Fruit fly (Drosophila melanogaster) whole organism, pupa: Measurements from ENCODE around the gene CG44869.

Experiments
- CG10348 ChIP-seq: fragments of 200-800 bp; sonication (Bioruptor generic); IDR thresholded peaks from 2 replicates; pipeline ENCODE4 v1.3.6; 2022; ENCODE audit warnings: missing biosample characterization, missing genetic modification characterization
- CG12605 ChIP-seq: fragments of 200-800 bp; sonication (Bioruptor generic); IDR thresholded peaks from 2 replicates; pipeline ENCODE4 v1.3.6; 2022; ENCODE audit warnings: missing biosample characterization, missing genetic modification characterization
- CG13204 ChIP-seq: fragments of 200-800 bp; sonication (Bioruptor generic); optimal IDR thresholded peaks from 2 replicates; lab custom pipeline; 2018; ENCODE audit warnings: missing biosample characterization, mild to moderate bottlenecking, missing genetic modification characterization, moderate library complexity
- CG14655 ChIP-seq: fragments of 200-800 bp; sonication (Bioruptor generic); optimal IDR thresholded peaks from 3 replicates; lab custom pipeline; 2017; ENCODE audit warnings: mild to moderate bottlenecking, missing biosample characterization, missing genetic modification reagents, missing genetic modification characterization
- CG15710 ChIP-seq: fragments of 200-800 bp; sonication (Bioruptor generic); optimal IDR thresholded peaks from 2 replicates; lab custom pipeline; 2018; ENCODE audit warnings: missing biosample characterization, mild to moderate bottlenecking, missing genetic modification characterization, moderate library complexity
- CG17806 ChIP-seq: fragments of 200-800 bp; sonication (Bioruptor generic); optimal IDR thresholded peaks from 2 replicates; lab custom pipeline; 2018; ENCODE audit warnings: missing biosample characterization, mild to moderate bottlenecking, missing genetic modification characterization, moderate library complexity
- CG32121 ChIP-seq: fragments of 200-800 bp; sonication (Bioruptor generic); IDR thresholded peaks from 2 replicates; pipeline ENCODE4 v1.3.6; 2022; ENCODE audit warnings: missing biosample characterization, missing genetic modification characterization
- CG34367 ChIP-seq: fragments of 200-800 bp; sonication (Bioruptor generic); optimal IDR thresholded peaks from 2 replicates; lab custom pipeline; 2018; ENCODE audit warnings: missing biosample characterization, mild to moderate bottlenecking, missing genetic modification characterization
- CG4496 ChIP-seq: fragments of 200-800 bp; sonication (Bioruptor generic); IDR thresholded peaks from 3 replicates; pipeline ENCODE4 v1.3.6; 2022; ENCODE audit warnings: missing biosample characterization, missing genetic modification characterization
- CG8159 ChIP-seq: fragments of 200-800 bp; sonication (Bioruptor generic); optimal IDR thresholded peaks from 3 replicates; lab custom pipeline; 2018; ENCODE audit warnings: missing biosample characterization, mild to moderate bottlenecking, missing genetic modification characterization, moderate library complexity
- CG8301 ChIP-seq: fragments of 200-800 bp; sonication (Bioruptor generic); optimal IDR thresholded peaks from 2 replicates; lab custom pipeline; 2018; ENCODE audit warnings: missing biosample characterization, mild to moderate bottlenecking, missing genetic modification characterization
- CG9948 ChIP-seq: fragments of 200-800 bp; sonication (Bioruptor generic); optimal IDR thresholded peaks from 2 replicates; lab custom pipeline; 2018; ENCODE audit warnings: missing biosample characterization, mild to moderate bottlenecking, missing genetic modification characterization, moderate library complexity
- D1 ChIP-seq: fragments of 200-800 bp; sonication (Bioruptor generic); optimal IDR thresholded peaks from 2 replicates; lab custom pipeline; 2018; ENCODE audit warnings: missing biosample characterization, mild to moderate bottlenecking, missing genetic modification characterization, moderate library complexity
- EcR ChIP-seq: fragments of 200-800 bp; sonication (Bioruptor generic); optimal IDR thresholded peaks from 3 replicates; lab custom pipeline; 2019; ENCODE audit warnings: missing biosample characterization, missing genetic modification characterization, mild to moderate bottlenecking, moderate library complexity, missing genetic modification reagents
- Ets98B ChIP-seq: fragments of 200-800 bp; sonication (Bioruptor generic); IDR thresholded peaks from 2 replicates; pipeline ENCODE4 v1.3.6; 2022; ENCODE audit warnings: missing biosample characterization, missing genetic modification characterization
- Pif1A ChIP-seq: fragments of 200-800 bp; sonication (Bioruptor generic); optimal IDR thresholded peaks from 3 replicates; lab custom pipeline; 2016; ENCODE audit warnings: missing biosample characterization, missing genetic modification characterization
- Pif1B ChIP-seq: fragments of 200-800 bp; sonication (Bioruptor generic); optimal IDR thresholded peaks from 3 replicates; lab custom pipeline; 2016; ENCODE audit warnings: missing biosample characterization, missing genetic modification characterization
- Snoo ChIP-seq: fragments of 200-800 bp; sonication (Bioruptor generic); optimal IDR thresholded peaks from 3 replicates; lab custom pipeline; 2017; ENCODE audit warnings: missing biosample characterization, mild to moderate bottlenecking, missing genetic modification characterization, inconsistent platforms
- fd96Ca ChIP-seq: fragments of 200-800 bp; sonication (Bioruptor generic); IDR thresholded peaks from 3 replicates; pipeline ENCODE4 v1.3.6; 2022; ENCODE audit warnings: missing biosample characterization, missing genetic modification characterization
- gl ChIP-seq: fragments of 200-800 bp; sonication (Bioruptor generic); optimal IDR thresholded peaks from 2 replicates; lab custom pipeline; 2018; ENCODE audit warnings: missing biosample characterization, mild to moderate bottlenecking, missing genetic modification characterization
- rn ChIP-seq: fragments of 200-800 bp; sonication (Bioruptor generic); IDR thresholded peaks from 2 replicates; pipeline ENCODE4 v1.3.6; 2022; ENCODE audit warnings: missing biosample characterization, missing genetic modification characterization

Gene CG44869

dm6 chr2L:15458076-15458475 lies 39.9 kb upstream of the CG44869 start:
- TF ChIP-seq D1 (tag; lab: Kevin White, UChicago) (no peak), Pif1A (GFP tag; lab: Kevin White, UChicago) (no peak), CG17806 (tag; lab: Kevin White, UChicago) (no peak), CG10348 (GFP tag; lab: Robert Waterston, UW) (no peak), gl (tag; lab: Kevin White, UChicago) (no peak), CG4496 (GFP tag; lab: Robert Waterston, UW) (no peak), Snoo (tag; lab: Kevin White, UChicago) (peak; percentile 1), CG32121 (GFP tag; lab: Robert Waterston, UW) (no peak), CG8301 (no peak), CG34367 (tag; lab: Kevin White, UChicago) (no peak), rn (no peak), CG12605 (no peak), EcR (GFP tag; lab: Kevin White, UChicago) (no peak), Ets98B (GFP tag; lab: Robert Waterston, UW) (no peak), CG13204 (no peak), CG14655 (no peak), CG15710 (tag; lab: Kevin White, UChicago) (peak; percentile 33), CG9948 (peak; percentile 2), CG8159 (tag; lab: Kevin White, UChicago) (peak; percentile 37), fd96Ca (GFP tag; lab: Robert Waterston, UW) (no peak)
- TF ChIP-seq, all 21 proteins: peak for 4

dm6 chr2L:15441852-15442549 lies 23.8 kb upstream of the CG44869 start:
- TF ChIP-seq CG32121 (GFP tag; lab: Robert Waterston, UW) (no peak), CG13204 (no peak), CG15710 (tag; lab: Kevin White, UChicago) (peak; percentile 8), Ets98B (GFP tag; lab: Robert Waterston, UW) (no peak), D1 (tag; lab: Kevin White, UChicago) (no peak), CG8301 (no peak), CG10348 (GFP tag; lab: Robert Waterston, UW) (no peak), CG34367 (tag; lab: Kevin White, UChicago) (no peak), CG9948 (no peak), CG8159 (tag; lab: Kevin White, UChicago) (peak; percentile 34), EcR (GFP tag; lab: Kevin White, UChicago) (no peak), CG14655 (no peak), Snoo (tag; lab: Kevin White, UChicago) (no peak)
- TF ChIP-seq, all 21 proteins: peak for 2

dm6 chr2L:15438957-15439356 lies 20.8 kb upstream of the CG44869 start:
- TF ChIP-seq Pif1B (GFP tag; lab: Kevin White, UChicago) (no peak), gl (tag; lab: Kevin White, UChicago) (no peak), D1 (tag; lab: Kevin White, UChicago) (no peak), CG13204 (no peak), Pif1A (GFP tag; lab: Kevin White, UChicago) (no peak), CG4496 (GFP tag; lab: Robert Waterston, UW) (no peak), CG34367 (tag; lab: Kevin White, UChicago) (no peak), Ets98B (GFP tag; lab: Robert Waterston, UW) (no peak), CG15710 (tag; lab: Kevin White, UChicago) (no peak), Snoo (tag; lab: Kevin White, UChicago) (no peak), CG8159 (tag; lab: Kevin White, UChicago) (no peak), CG10348 (GFP tag; lab: Robert Waterston, UW) (no peak), rn (no peak), CG32121 (GFP tag; lab: Robert Waterston, UW) (no peak), CG8301 (no peak), fd96Ca (GFP tag; lab: Robert Waterston, UW) (no peak), CG9948 (no peak), EcR (GFP tag; lab: Kevin White, UChicago) (no peak)

- TF ChIP-seq Snoo (tag; lab: Kevin White, UChicago) (no peak), CG9948 (no peak), CG8159 (tag; lab: Kevin White, UChicago) (no peak), CG4496 (GFP tag; lab: Robert Waterston, UW) (no peak), Pif1B (GFP tag; lab: Kevin White, UChicago) (no peak), Pif1A (GFP tag; lab: Kevin White, UChicago) (no peak), CG34367 (tag; lab: Kevin White, UChicago) (no peak), CG32121 (GFP tag; lab: Robert Waterston, UW) (no peak), Ets98B (GFP tag; lab: Robert Waterston, UW) (no peak), CG12605 (no peak), CG13204 (no peak)
These were observed 17.6 kb upstream of the CG44869 start for dm6 chr2L:15435655-15436265.

- TF ChIP-seq CG8301 (no peak), CG14655 (no peak), Pif1B (GFP tag; lab: Kevin White, UChicago) (no peak), Pif1A (GFP tag; lab: Kevin White, UChicago) (no peak), Snoo (tag; lab: Kevin White, UChicago) (no peak), CG13204 (no peak), CG8159 (tag; lab: Kevin White, UChicago) (no peak), CG9948 (no peak), CG17806 (tag; lab: Kevin White, UChicago) (no peak), CG4496 (GFP tag; lab: Robert Waterston, UW) (no peak), CG32121 (GFP tag; lab: Robert Waterston, UW) (no peak), CG15710 (tag; lab: Kevin White, UChicago) (no peak), CG10348 (GFP tag; lab: Robert Waterston, UW) (no peak), gl (tag; lab: Kevin White, UChicago) (no peak), EcR (GFP tag; lab: Kevin White, UChicago) (no peak), fd96Ca (GFP tag; lab: Robert Waterston, UW) (no peak), rn (no peak), Ets98B (GFP tag; lab: Robert Waterston, UW) (no peak), CG34367 (tag; lab: Kevin White, UChicago) (no peak), CG12605 (no peak)
These were observed 16.7 kb upstream of the CG44869 start for dm6 chr2L:15434910-15435309.
